Worm (Caenorhabditis elegans): ENCODE data around the gene nspe-1.

The nspe-1 gene

DNA sequence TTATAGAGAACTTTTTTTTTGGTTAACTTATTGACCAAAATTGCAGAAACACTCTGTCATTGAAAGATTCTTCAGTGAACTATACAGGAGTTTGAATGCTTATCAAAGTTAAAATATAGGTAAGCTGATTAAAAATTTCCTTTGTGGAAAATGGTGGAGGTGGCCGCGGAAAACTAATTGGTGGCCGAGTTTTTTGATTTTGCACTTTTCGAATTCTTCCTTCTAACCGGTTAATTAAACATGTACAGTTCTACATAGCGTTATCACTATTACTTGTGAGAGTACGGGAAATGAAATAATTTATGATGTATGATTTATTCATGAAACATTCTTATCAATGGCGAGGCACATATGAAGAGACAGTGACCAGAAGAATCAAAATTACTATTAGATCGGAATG, 42.9 kb downstream of the nspe-1 start, which contains the start of gene clec-8:
clec-8 (minus strand) TSS at position 308 of the 400 bp plus-strand sequence.
- peak; percentile 72 for TF ChIP-seq elt-2 (tag; optimal IDR thresholded peaks at IDR 0.05)
- TF ChIP-seq nhr-90 (tag; optimal IDR thresholded peaks at IDR 0.05; ENCODE audit: poor library complexity), result no peak

DNA sequence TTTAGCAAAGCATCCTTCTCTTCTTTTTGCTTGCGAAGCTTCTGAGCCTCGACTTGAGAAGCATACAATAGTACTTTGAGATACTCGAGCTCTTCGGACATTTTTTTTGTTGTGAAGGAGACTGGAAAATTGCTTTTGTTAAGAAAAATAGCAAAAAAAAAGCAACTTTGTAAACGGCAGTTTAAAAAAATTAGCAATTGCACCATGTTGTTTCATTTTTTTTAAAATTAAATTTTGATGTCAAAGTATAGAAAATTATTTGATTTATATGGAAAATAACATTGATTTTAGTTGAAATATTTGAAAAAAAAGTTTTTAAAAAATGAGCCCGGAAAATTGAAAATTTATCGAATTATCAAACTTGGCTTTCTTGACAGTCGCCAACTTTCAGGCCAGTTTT, 46.0 kb downstream of the nspe-1 start, which contains the start of gene Y38E10A.3:
Y38E10A.3 (minus strand) TSS at position 101 of the 400 bp plus-strand sequence.
- no peak for TF ChIP-seq efl-1 (optimal IDR thresholded peaks at IDR 0.05)
- peak in 1 of 2 experiments; percentile 59 for TF ChIP-seq efl-1 (GFP tag; optimal IDR thresholded peaks at IDR 0.05 in 1 of 2)
- TF ChIP-seq fkh-8 (tag; optimal IDR thresholded peaks at IDR 0.05), result no peak

DNA sequence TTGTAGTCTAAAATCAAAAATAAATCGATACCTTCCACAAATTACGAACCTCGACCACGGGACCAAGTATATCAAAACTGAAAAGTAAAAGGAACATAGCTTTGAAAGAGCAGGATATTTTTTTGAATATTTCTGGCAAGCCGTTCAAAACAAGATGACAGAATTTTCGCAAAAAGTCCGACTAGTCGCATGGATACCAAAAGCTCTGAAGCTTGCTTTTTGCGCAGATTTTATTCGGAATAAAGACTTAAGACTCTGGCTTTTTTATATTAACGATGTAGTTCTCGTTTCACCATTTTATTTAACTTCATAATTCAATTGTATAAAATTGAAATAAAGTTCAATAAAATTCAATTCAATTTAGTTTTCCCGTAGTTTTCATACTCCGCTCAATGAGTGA, 47.1 kb downstream of the nspe-1 start, which contains the start of gene Y38E10A.2:
Y38E10A.2 (minus strand) TSS at position 101 of the 400 bp plus-strand sequence.
- no peak for TF ChIP-seq tbx-2 (tag; optimal IDR thresholded peaks at IDR 0.05)
- TF ChIP-seq sox-4 (tag; optimal IDR thresholded peaks at IDR 0.05), result no peak
- TF ChIP-seq rnt-1 (tag; optimal IDR thresholded peaks at IDR 0.05), result no peak
- TF ChIP-seq fkh-8 (tag; optimal IDR thresholded peaks at IDR 0.05), result no peak
- no peak for TF ChIP-seq ceh-63 (GFP tag; optimal IDR thresholded peaks at IDR 0.05)
- TF ChIP-seq pax-3 (tag; optimal IDR thresholded peaks at IDR 0.05), result no peak
- TF ChIP-seq jun-1 (tag; optimal IDR thresholded peaks at IDR 0.05), result no peak
- TF ChIP-seq lin-14 (GFP tag; optimal IDR thresholded peaks at IDR 0.05), result no peak
- TF ChIP-seq irx-1 (tag; optimal IDR thresholded peaks at IDR 0.05), result no peak
- no peak for TF ChIP-seq alr-1 (tag; optimal IDR thresholded peaks at IDR 0.05; ENCODE audit: borderline replicate concordance)
- no peak for TF ChIP-seq ces-1 (GFP tag; optimal IDR thresholded peaks at IDR 0.05)
- no peak for TF ChIP-seq ceh-8 (GFP tag; optimal IDR thresholded peaks at IDR 0.05)
- no peak for TF ChIP-seq lin-15B (tag; optimal IDR thresholded peaks at IDR 0.05)
- TF ChIP-seq mef-2 (tag; optimal IDR thresholded peaks at IDR 0.05), result no peak
- no peak for TF ChIP-seq C04F5.9 (tag; optimal IDR thresholded peaks at IDR 0.05)
- no peak for TF ChIP-seq nhr-90 (tag; optimal IDR thresholded peaks at IDR 0.05; ENCODE audit: poor library complexity)
- TF ChIP-seq aha-1 (tag; optimal IDR thresholded peaks at IDR 0.05), result no peak
- no peak for TF ChIP-seq dpl-1 (GFP tag; optimal IDR thresholded peaks at IDR 0.05)
- TF ChIP-seq nhr-77 (tag; optimal IDR thresholded peaks at IDR 0.05), result no peak

DNA sequence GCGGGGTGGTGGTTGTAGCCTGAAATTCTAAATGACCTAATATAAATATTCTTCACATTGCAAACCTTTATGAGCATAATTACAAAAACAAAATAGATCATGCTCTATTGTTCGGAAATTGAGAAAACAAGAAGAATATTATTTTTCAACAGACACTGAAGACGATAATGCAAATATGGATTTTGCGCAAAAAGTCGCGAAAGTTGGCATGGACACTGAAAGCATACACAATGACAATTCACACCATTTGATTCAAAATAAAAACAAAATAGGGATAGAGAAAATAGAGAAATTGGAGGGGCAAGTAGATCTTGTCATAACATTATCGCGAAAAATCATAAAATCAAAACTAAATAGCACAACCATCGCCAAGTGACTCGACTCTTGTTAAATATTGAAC, 47.9 kb downstream of the nspe-1 start, which contains the start of gene Y38E10A.35:
Y38E10A.35 (minus strand) TSS at position 101 of the 400 bp plus-strand sequence.
- TF ChIP-seq jun-1 (tag; optimal IDR thresholded peaks at IDR 0.05), result no peak
- TF ChIP-seq unc-30 (tag; optimal IDR thresholded peaks at IDR 0.05), result no peak
- TF ChIP-seq mep-1 (tag; optimal IDR thresholded peaks at IDR 0.05), result no peak

Measured in whole organism, L1 larva.